Fruit fly (Drosophila melanogaster) S2 (cell line): ENCODE measurements around the gene Dlip1.

Source experiments
- CG8478 ChIP-seq: fragments of >200 bp; optimal IDR thresholded peaks from 2 replicates; lab custom pipeline; 2018
- CTCF ChIP-seq, 2 experiments: fragments of >200 bp; optimal IDR thresholded peaks; 2 replicates each; lab custom pipeline; 2018

DNA sequence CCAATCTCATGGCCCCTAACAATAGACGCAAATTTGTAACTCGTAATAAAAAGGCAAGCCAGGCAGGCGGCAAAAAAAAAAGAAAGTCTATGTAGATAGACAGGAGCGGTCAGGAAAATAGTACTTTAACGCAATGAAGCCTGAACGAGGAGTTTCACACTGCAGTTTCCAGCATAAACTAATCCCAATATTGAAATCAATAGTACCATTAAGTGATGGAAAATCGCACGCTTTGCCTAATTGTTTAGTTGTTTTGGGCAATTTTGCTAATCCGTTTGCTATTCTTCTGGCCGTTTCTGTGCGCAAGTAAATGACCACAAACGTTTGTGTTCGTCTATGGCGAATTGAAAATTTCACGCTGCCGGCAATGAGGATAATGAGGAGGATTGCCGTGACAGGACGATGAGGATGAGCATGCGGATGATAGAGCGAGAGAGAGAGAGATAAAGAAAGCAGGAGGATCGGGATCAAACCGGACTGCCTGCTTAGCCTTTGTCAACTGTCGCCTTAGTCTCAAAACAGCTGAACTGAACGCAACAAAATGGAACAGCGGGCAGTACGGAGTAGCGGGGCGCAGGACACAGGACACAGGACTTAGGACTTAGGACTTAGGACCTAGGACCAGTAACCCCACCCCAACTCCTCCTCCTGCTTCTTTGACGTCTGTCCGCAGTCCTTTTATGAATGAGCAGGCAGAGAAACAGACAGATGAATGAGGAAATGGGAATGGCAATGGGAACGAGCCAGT is 31.0 kb upstream of the Dlip1 start:
- TF ChIP-seq CG8478: no peak
- TF ChIP-seq CTCF (optimal IDR thresholded peaks at IDR 0.05; lab: Kevin White, UChicago): no peak
